Fruit fly (Drosophila melanogaster): ENCODE measurements around the gene CG1737.

DNA sequence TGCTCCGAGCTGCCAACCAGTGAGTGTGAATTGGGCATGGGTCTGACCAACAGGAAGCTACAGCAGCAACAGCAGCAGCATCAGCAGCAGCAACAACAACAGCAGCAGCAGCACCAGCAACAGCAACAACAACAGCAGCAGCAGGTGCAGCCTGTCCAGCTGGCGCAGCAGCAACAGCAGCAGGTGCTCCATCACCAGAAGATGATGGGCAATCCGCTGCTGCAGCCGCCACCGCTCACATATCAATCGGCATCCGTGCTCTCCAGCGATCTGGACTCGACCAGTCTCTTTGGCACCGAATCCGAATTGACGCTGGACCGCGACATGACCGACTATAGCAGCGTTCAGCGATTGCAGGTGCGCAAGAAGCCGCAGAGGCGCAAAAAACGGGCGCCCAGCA, 6.2 kb downstream of the CG1737 start:
- TF ChIP-seq psq (optimal IDR thresholded peaks at IDR 0.05) = no peak
- no peak for TF ChIP-seq CG8478 (optimal IDR thresholded peaks at IDR 0.05)
- TF ChIP-seq usp (GFP tag; optimal IDR thresholded peaks at IDR 0.05) = no peak
- no peak for TF ChIP-seq pan (optimal IDR thresholded peaks at IDR 0.05)
- no peak for TF ChIP-seq Dll (optimal IDR thresholded peaks at IDR 0.05)
- TF ChIP-seq EcR (GFP tag; optimal IDR thresholded peaks at IDR 0.05) = no peak
